Worm (Caenorhabditis elegans): Measurements from ENCODE around the gene vhp-1.

vhp-1 gene

DNA sequence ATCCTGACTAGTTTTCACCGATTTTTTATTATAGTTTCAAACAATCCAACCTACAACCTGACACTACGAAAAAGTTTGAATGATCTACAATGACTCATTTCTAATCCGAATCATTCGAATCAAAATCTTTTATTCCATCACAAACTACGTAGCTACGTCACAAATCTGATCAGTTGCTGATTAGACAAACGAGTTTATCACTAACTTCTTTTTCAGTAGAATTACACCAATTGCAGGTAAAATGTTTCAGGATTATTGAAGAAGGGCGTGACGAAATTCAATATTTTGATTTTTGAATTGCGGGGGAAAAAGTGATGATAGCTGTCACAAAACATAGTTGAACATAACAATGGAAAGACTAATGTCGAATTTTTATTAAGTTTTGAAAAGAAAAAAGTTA, 18.5 kb downstream of the vhp-1 start:
- TF ChIP-seq cey-2 (tag; optimal IDR thresholded peaks at IDR 0.05; ENCODE audit: borderline replicate concordance, insufficient read depth) = no peak
- no peak for TF ChIP-seq nhr-10 (tag; optimal IDR thresholded peaks at IDR 0.05)
- TF ChIP-seq ceh-32 (tag; optimal IDR thresholded peaks at IDR 0.05; ENCODE audit: poor library complexity) = no peak
- TF ChIP-seq snpc-1.2 (GFP tag; IDR thresholded peaks at IDR 0.05) = no peak
- TF ChIP-seq ceh-20 (GFP tag; IDR thresholded peaks at IDR 0.05) = no peak
- TF ChIP-seq ZK337.2 (GFP tag; IDR thresholded peaks at IDR 0.05) = no peak
- no peak for TF ChIP-seq nhr-28 (tag; optimal IDR thresholded peaks at IDR 0.05)
- TF ChIP-seq daf-12 (tag; optimal IDR thresholded peaks at IDR 0.05) = no peak
- no peak for TF ChIP-seq nhr-76 (tag; optimal IDR thresholded peaks at IDR 0.05)
- TF ChIP-seq nhr-102 (tag; optimal IDR thresholded peaks at IDR 0.05) = no peak
- TF ChIP-seq unc-39 (tag; optimal IDR thresholded peaks at IDR 0.05) = no peak

ce11 chrII:5342412-5342811, 19.3 kb downstream of the vhp-1 start:
- TF ChIP-seq hlh-11 (tag; optimal IDR thresholded peaks at IDR 0.05) (peak; percentile 35), hlh-30 (tag; optimal IDR thresholded peaks at IDR 0.05; ENCODE audit: insufficient read depth) (peak; percentile 62), daf-16 (GFP tag; optimal IDR thresholded peaks at IDR 0.05) (peak in 1 of 2 experiments; percentile 74), daf-16 (tag; optimal IDR thresholded peaks at IDR 0.05) (no peak), arid-1 (GFP tag; conservative IDR thresholded peaks at IDR 0.05) (no peak), jun-1 (tag; optimal IDR thresholded peaks at IDR 0.05) (no peak), mxl-3 (GFP tag; optimal IDR thresholded peaks at IDR 0.05) (peak; percentile 21), aha-1 (tag) (peak; percentile 62), nhr-10 (tag; optimal IDR thresholded peaks at IDR 0.05) (no peak)

ce11 chrII:5344775-5345174, 21.7 kb downstream of the vhp-1 start, which contains the start of gene F09E5.14:
F09E5.14 (minus strand) TSS chrII:5344875.
- TF ChIP-seq F44E2.7 (GFP tag; IDR thresholded peaks at IDR 0.05) = no peak
- TF ChIP-seq vab-7 (GFP tag; IDR thresholded peaks at IDR 0.05) = no peak
- TF ChIP-seq mxl-2 (GFP tag; conservative IDR thresholded peaks at IDR 0.05) = no peak
- TF ChIP-seq unc-39 (tag; optimal IDR thresholded peaks at IDR 0.05) = no peak
- no peak for TF ChIP-seq unc-62 (GFP tag; optimal IDR thresholded peaks at IDR 0.05 in 1 of 2)
- TF ChIP-seq unc-62 (tag; optimal IDR thresholded peaks at IDR 0.05) = no peak
- TF ChIP-seq mep-1 (tag; optimal IDR thresholded peaks at IDR 0.05) = no peak
- TF ChIP-seq unc-130 (GFP tag; optimal IDR thresholded peaks at IDR 0.05) = no peak
- TF ChIP-seq fos-1 (tag; optimal IDR thresholded peaks at IDR 0.05) = no peak
- no peak for TF ChIP-seq fkh-10 (GFP tag; optimal IDR thresholded peaks at IDR 0.05)
- no peak for TF ChIP-seq lin-38 (GFP tag; IDR thresholded peaks at IDR 0.05)

- peak; percentile 15 for TF ChIP-seq unc-130 (GFP tag; optimal IDR thresholded peaks at IDR 0.05)
- peak; percentile 25 for TF ChIP-seq T20F7.1 (GFP tag; optimal IDR thresholded peaks at IDR 0.05)
- TF ChIP-seq D1046.2 (GFP tag; IDR thresholded peaks at IDR 0.05) = peak; percentile 83; the same call in 1 of the 2 replicates
- peak; percentile 84 for TF ChIP-seq arid-1 (GFP tag; conservative IDR thresholded peaks at IDR 0.05)
- peak; percentile 88 for TF ChIP-seq lin-1 (GFP tag; IDR thresholded peaks at IDR 0.05)
- TF ChIP-seq Y48G9A.11 (GFP tag; IDR thresholded peaks at IDR 0.05) = peak; percentile 86
- peak; percentile 21 for TF ChIP-seq rbr-2 (tag; optimal IDR thresholded peaks at IDR 0.05)
- peak; percentile 27 for TF ChIP-seq nhr-77 (tag; optimal IDR thresholded peaks at IDR 0.05)
- peak; percentile 92 for TF ChIP-seq nhr-42 (GFP tag; IDR thresholded peaks at IDR 0.05)
- peak; percentile 78 for TF ChIP-seq dpl-1 (GFP tag; optimal IDR thresholded peaks at IDR 0.05)
- TF ChIP-seq vab-7 (GFP tag; IDR thresholded peaks at IDR 0.05) = peak; percentile 90
- peak; percentile 41 for TF ChIP-seq nhr-6 (tag; optimal IDR thresholded peaks at IDR 0.05)
- TF ChIP-seq ceh-44 (GFP tag; IDR thresholded peaks at IDR 0.05) = peak; percentile 84
- peak; percentile 97 for TF ChIP-seq T26A8.4 (GFP tag; IDR thresholded peaks at IDR 0.05)
- peak; percentile 85; the same call in 1 of the 2 replicates for TF ChIP-seq dmd-9 (GFP tag; IDR thresholded peaks at IDR 0.05)
- peak; percentile 58 for TF ChIP-seq mep-1 (tag; optimal IDR thresholded peaks at IDR 0.05)
- TF ChIP-seq mdt-29 (GFP tag; IDR thresholded peaks at IDR 0.05) = peak; percentile 67; the same call in 1 of the 2 replicates
- TF ChIP-seq set-16 (GFP tag; IDR thresholded peaks at IDR 0.05) = peak; percentile 65; the same call in 1 of the 2 replicates
- peak; percentile 56; the same call in 1 of the 2 replicates for TF ChIP-seq nhr-41 (GFP tag; IDR thresholded peaks at IDR 0.05)
- TF ChIP-seq nhr-48 (tag; optimal IDR thresholded peaks at IDR 0.05) = peak; percentile 0
- TF ChIP-seq ZK337.2 (GFP tag; IDR thresholded peaks at IDR 0.05) = peak; percentile 21; the same call in 1 of the 2 replicates
- TF ChIP-seq egl-43 (GFP tag; IDR thresholded peaks at IDR 0.05) = peak; percentile 91
- peak; percentile 72 for TF ChIP-seq madf-9 (GFP tag; conservative IDR thresholded peaks at IDR 0.05)
Observed at ce11 chrII:5346350-5346749, 23.3 kb downstream of the vhp-1 start.
